Fruit fly (Drosophila melanogaster): Measurements from ENCODE around the gene Sf3a2.

DNA sequence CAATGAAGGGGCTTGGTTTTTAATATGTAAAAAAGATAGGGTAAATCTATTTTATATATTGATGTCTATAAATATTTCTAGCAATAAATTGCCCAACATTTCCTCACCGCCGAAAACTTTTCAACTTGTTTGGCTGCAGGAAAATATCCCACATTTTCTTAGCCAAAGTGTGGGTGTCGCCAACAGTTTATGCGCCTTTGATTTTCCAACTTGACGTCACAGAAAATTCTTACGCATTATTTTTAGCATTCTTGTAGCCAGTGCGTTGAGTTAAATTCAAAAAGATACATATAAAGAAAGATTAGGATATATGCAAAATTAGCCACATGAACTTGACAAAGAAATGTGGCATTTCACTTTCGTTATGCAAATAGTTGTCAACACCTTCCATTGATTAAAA, 26.1 kb upstream of the Sf3a2 start:
- no peak for TF ChIP-seq gl (tag; optimal IDR thresholded peaks at IDR 0.05)
- no peak for TF ChIP-seq Ets98B (GFP tag; IDR thresholded peaks at IDR 0.05)
- TF ChIP-seq Pif1A (GFP tag; optimal IDR thresholded peaks at IDR 0.05) = no peak
- no peak for TF ChIP-seq CG15710 (tag; optimal IDR thresholded peaks at IDR 0.05)
